Worm (Caenorhabditis elegans) whole organism, L4 larva: ENCODE results near the gene T26H5.14.

Source experiments
- D1046.2 ChIP-seq: fragments of 200-800 bp; sonication (Bioruptor generic); IDR thresholded peaks from 2 replicates; pipeline ENCODE4 v1.3.6; 2022; ENCODE audit warnings: missing genetic modification characterization, missing compliant biosample characterization
- F26F4.8 ChIP-seq: fragments of 200-800 bp; sonication (Bioruptor generic); conservative IDR thresholded peaks from 2 replicates; pipeline ENCODE4 v1.3.6; 2022; ENCODE audit warnings: missing genetic modification characterization, missing compliant biosample characterization
- F49E8.2 ChIP-seq: sonication (generic microtip); optimal IDR thresholded peaks from 2 replicates; lab custom pipeline; 2016; ENCODE audit warnings: missing compliant biosample characterization, mild to moderate bottlenecking, missing genetic modification characterization, borderline replicate concordance
- R02D3.7 ChIP-seq: fragments of 150-350 bp; sonication (generic microtip); optimal IDR thresholded peaks from 3 replicates; lab custom pipeline; 2014; ENCODE audit warnings: missing biosample characterization, missing genetic modification characterization
- T26A8.4 ChIP-seq: fragments of 200-800 bp; sonication (Bioruptor generic); IDR thresholded peaks from 2 replicates; pipeline ENCODE4 v1.3.6; 2022; ENCODE audit warnings: missing genetic modification characterization, missing compliant biosample characterization
- Y105C5A.15 ChIP-seq: fragments of 200-800 bp; sonication (Bioruptor generic); IDR thresholded peaks from 2 replicates; pipeline ENCODE4 v1.3.6; 2022; ENCODE audit warnings: missing genetic modification characterization, missing compliant biosample characterization
- Y48G9A.11 ChIP-seq: fragments of 200-800 bp; sonication (Bioruptor generic); IDR thresholded peaks from 2 replicates; pipeline ENCODE4 v1.3.6; 2022; ENCODE audit warnings: missing genetic modification reagents, missing genetic modification characterization, missing compliant biosample characterization
- Y75B8A.6 ChIP-seq: fragments of 200-800 bp; sonication (Bioruptor generic); IDR thresholded peaks from 2 replicates; pipeline ENCODE4 v1.3.6; 2022; ENCODE audit warnings: missing genetic modification reagents, missing genetic modification characterization, missing compliant biosample characterization
- ZK546.5 ChIP-seq, 2 experiments: sonication (generic microtip); optimal IDR thresholded peaks; 2 replicates each; lab custom pipeline; 2017; ENCODE audit warnings: missing biosample characterization in 2 of 2, missing genetic modification characterization in 2 of 2
- arid-1 ChIP-seq: fragments of 200-800 bp; sonication (Bioruptor generic); conservative IDR thresholded peaks from 2 replicates; pipeline ENCODE4 v1.3.6; 2022; ENCODE audit warnings: missing genetic modification reagents, missing genetic modification characterization, missing compliant biosample characterization
- ceh-20 ChIP-seq: fragments of 200-800 bp; sonication (Bioruptor generic); IDR thresholded peaks from 2 replicates; pipeline ENCODE4 v1.3.6; 2022; ENCODE audit warnings: missing genetic modification reagents, missing genetic modification characterization, missing compliant biosample characterization
- ceh-32 ChIP-seq: sonication (generic microtip); optimal IDR thresholded peaks from 2 replicates; lab custom pipeline; 2016; ENCODE audit warnings: mild to moderate bottlenecking, missing genetic modification characterization, missing compliant biosample characterization; ENCODE audit not compliant: poor library complexity
- ceh-44 ChIP-seq: fragments of 200-800 bp; sonication (Bioruptor generic); IDR thresholded peaks from 2 replicates; pipeline ENCODE4 v1.3.6; 2022; ENCODE audit warnings: missing genetic modification reagents, missing genetic modification characterization, missing compliant biosample characterization
- ceh-82 ChIP-seq: sonication (generic microtip); optimal IDR thresholded peaks from 2 replicates; lab custom pipeline; 2017; ENCODE audit warnings: missing biosample characterization, missing genetic modification characterization
- ctbp-1 ChIP-seq: fragments of 200-800 bp; sonication (Bioruptor generic); IDR thresholded peaks from 2 replicates; pipeline ENCODE4 v1.3.6; 2022; ENCODE audit warnings: missing genetic modification reagents, missing genetic modification characterization, missing compliant biosample characterization
- daf-19 ChIP-seq: fragments of 200-800 bp; sonication (Bioruptor generic); conservative IDR thresholded peaks from 2 replicates; pipeline ENCODE4 v1.3.6; 2022; ENCODE audit warnings: missing genetic modification characterization, missing compliant biosample characterization
- daf-8 ChIP-seq: fragments of 200-800 bp; sonication (Bioruptor generic); IDR thresholded peaks from 2 replicates; pipeline ENCODE4 v1.3.6; 2022; ENCODE audit warnings: missing genetic modification characterization, missing compliant biosample characterization
- dmd-6 ChIP-seq: fragments of 200-800 bp; sonication (Bioruptor generic); IDR thresholded peaks from 2 replicates; pipeline ENCODE4 v1.3.6; 2022; ENCODE audit warnings: missing genetic modification reagents, missing genetic modification characterization, missing compliant biosample characterization
- dmd-9 ChIP-seq: fragments of 200-800 bp; sonication (Bioruptor generic); IDR thresholded peaks from 2 replicates; pipeline ENCODE4 v1.3.6; 2022; ENCODE audit warnings: missing genetic modification reagents, missing genetic modification characterization, missing compliant biosample characterization
- dpl-1 ChIP-seq: fragments of 150-350 bp; optimal IDR thresholded peaks from 2 replicates; lab custom pipeline; 2014; ENCODE audit warnings: missing biosample characterization, missing genetic modification reagents, missing genetic modification characterization
- duxl-1 ChIP-seq: sonication (generic microtip); optimal IDR thresholded peaks from 2 replicates; lab custom pipeline; 2016; ENCODE audit warnings: mild to moderate bottlenecking, missing genetic modification characterization, moderate library complexity, missing compliant biosample characterization; ENCODE audit not compliant: poor library complexity
- egl-27 ChIP-seq: sonication (generic microtip); optimal IDR thresholded peaks from 3 replicates; lab custom pipeline; 2017; ENCODE audit warnings: missing biosample characterization, missing genetic modification reagents, missing genetic modification characterization
- fkh-10 ChIP-seq: fragments of 150-350 bp; optimal IDR thresholded peaks from 2 replicates; lab custom pipeline; 2014; ENCODE audit warnings: missing biosample characterization, missing genetic modification reagents, missing genetic modification characterization
- fos-1 ChIP-seq: fragments of 150-350 bp; optimal IDR thresholded peaks from 2 replicates; lab custom pipeline; 2014; ENCODE audit warnings: missing biosample characterization, missing genetic modification characterization
- jun-1 ChIP-seq: fragments of 150-350 bp; optimal IDR thresholded peaks from 2 replicates; lab custom pipeline; 2014; ENCODE audit warnings: missing biosample characterization, missing genetic modification reagents, missing genetic modification characterization
- lim-7 ChIP-seq: fragments of 200-800 bp; sonication (Bioruptor generic); IDR thresholded peaks from 2 replicates; pipeline ENCODE4 v1.3.6; 2022; ENCODE audit warnings: missing genetic modification characterization, missing compliant biosample characterization
- lin-1 ChIP-seq: fragments of 200-800 bp; sonication (Bioruptor generic); IDR thresholded peaks from 2 replicates; pipeline ENCODE4 v1.3.6; 2022; ENCODE audit warnings: missing genetic modification reagents, missing genetic modification characterization, missing compliant biosample characterization
- lin-15B ChIP-seq: fragments of 150-350 bp; sonication (generic microtip); optimal IDR thresholded peaks from 3 replicates; lab custom pipeline; 2014; ENCODE audit warnings: missing biosample characterization, missing genetic modification characterization
- lin-38 ChIP-seq: fragments of 200-800 bp; sonication (Bioruptor generic); IDR thresholded peaks from 2 replicates; pipeline ENCODE4 v1.3.6; 2022; ENCODE audit warnings: missing genetic modification reagents, missing genetic modification characterization, missing compliant biosample characterization
- lsy-2 ChIP-seq, 2 experiments: fragments of 150-350 bp in 1 of 2; sonication (generic microtip) in 1 of 2; optimal IDR thresholded peaks; 2 replicates each; lab custom pipeline; 2014 to 2017; ENCODE audit warnings: missing biosample characterization in 2 of 2, missing genetic modification characterization in 2 of 2
- mxl-3 ChIP-seq: fragments of 200-800 bp; sonication (Bioruptor generic); optimal IDR thresholded peaks from 2 replicates; lab custom pipeline; 2018; ENCODE audit warnings: mild to moderate bottlenecking, missing genetic modification characterization, missing compliant biosample characterization
- nhr-102 ChIP-seq: sonication (generic microtip); optimal IDR thresholded peaks from 2 replicates; lab custom pipeline; 2016; ENCODE audit warnings: mild to moderate bottlenecking, missing genetic modification characterization, moderate library complexity, missing compliant biosample characterization
- nhr-11 ChIP-seq: fragments of 150-350 bp; optimal IDR thresholded peaks from 2 replicates; lab custom pipeline; 2014; ENCODE audit warnings: missing biosample characterization, missing genetic modification characterization
- nhr-237 ChIP-seq: sonication (generic microtip); optimal IDR thresholded peaks from 2 replicates; lab custom pipeline; 2017; ENCODE audit warnings: missing biosample characterization, missing genetic modification characterization
- nhr-28 ChIP-seq: fragments of 150-350 bp; optimal IDR thresholded peaks from 2 replicates; lab custom pipeline; 2014; ENCODE audit warnings: missing biosample characterization, missing genetic modification characterization
- nhr-41 ChIP-seq: fragments of 200-800 bp; sonication (Bioruptor generic); IDR thresholded peaks from 2 replicates; pipeline ENCODE4 v1.3.6; 2022; ENCODE audit warnings: missing genetic modification reagents, missing genetic modification characterization, missing compliant biosample characterization
- nhr-6 ChIP-seq: fragments of 150-350 bp; optimal IDR thresholded peaks from 2 replicates; lab custom pipeline; 2014; ENCODE audit warnings: missing biosample characterization, missing genetic modification characterization
- nhr-77 ChIP-seq: fragments of 150-350 bp; optimal IDR thresholded peaks from 2 replicates; lab custom pipeline; 2014; ENCODE audit warnings: missing biosample characterization, missing genetic modification characterization
- pha-4 ChIP-seq, 2 experiments: fragments of 150-350 bp in 1 of 2; fragments of 200-800 bp in 1 of 2; sonication (Bioruptor generic) in 1 of 2; IDR thresholded peaks in 1 of 2; optimal IDR thresholded peaks in 1 of 2; 2 replicates each; pipeline versions ENCODE4 v1.3.6 to Lab custom; 2014 to 2022; ENCODE audit warnings: missing genetic modification characterization in 2 of 2, missing genetic modification reagents in 2 of 2, missing biosample characterization in 1 of 2, missing compliant biosample characterization in 1 of 2
- php-3 ChIP-seq: fragments of 200-800 bp; sonication (Bioruptor generic); IDR thresholded peaks from 2 replicates; pipeline ENCODE4 v1.3.6; 2022; ENCODE audit warnings: missing genetic modification reagents, missing genetic modification characterization, missing compliant biosample characterization
- saeg-2 ChIP-seq: fragments of 200-800 bp; sonication (Bioruptor generic); IDR thresholded peaks from 2 replicates; pipeline ENCODE4 v1.3.6; 2022; ENCODE audit warnings: missing genetic modification reagents, missing genetic modification characterization, missing compliant biosample characterization
- set-16 ChIP-seq: fragments of 200-800 bp; sonication (Bioruptor generic); IDR thresholded peaks from 2 replicates; pipeline ENCODE4 v1.3.6; 2022; ENCODE audit warnings: missing genetic modification reagents, missing genetic modification characterization, missing compliant biosample characterization
- snpc-1.2 ChIP-seq: fragments of 200-800 bp; sonication (Bioruptor generic); IDR thresholded peaks from 2 replicates; pipeline ENCODE4 v1.3.6; 2022; ENCODE audit warnings: missing genetic modification reagents, missing genetic modification characterization, missing compliant biosample characterization
- tra-1 ChIP-seq: fragments of 200-800 bp; sonication (Bioruptor generic); IDR thresholded peaks from 2 replicates; pipeline ENCODE4 v1.3.6; 2022; ENCODE audit warnings: missing genetic modification reagents, missing genetic modification characterization, missing compliant biosample characterization
- unc-130 ChIP-seq: sonication (generic microtip); optimal IDR thresholded peaks from 2 replicates; lab custom pipeline; 2016; ENCODE audit warnings: missing genetic modification reagents, missing genetic modification characterization, missing compliant biosample characterization
- zag-1 ChIP-seq: fragments of 150-350 bp; optimal IDR thresholded peaks from 2 replicates; lab custom pipeline; 2014; ENCODE audit warnings: missing biosample characterization, missing genetic modification characterization
- zfp-3 ChIP-seq: fragments of 200-800 bp; sonication (Bioruptor generic); conservative IDR thresholded peaks from 2 replicates; pipeline ENCODE4 v1.3.6; 2022; ENCODE audit warnings: missing genetic modification reagents, missing genetic modification characterization, missing compliant biosample characterization
- zip-11 ChIP-seq: fragments of 200-800 bp; sonication (Bioruptor generic); IDR thresholded peaks from 2 replicates; pipeline ENCODE4 v1.3.6; 2022; ENCODE audit warnings: missing genetic modification characterization, missing compliant biosample characterization
- ztf-11 ChIP-seq: fragments of 150-350 bp; optimal IDR thresholded peaks from 2 replicates; lab custom pipeline; 2014; ENCODE audit warnings: missing biosample characterization, missing genetic modification characterization
- ztf-7 ChIP-seq: fragments of 150-350 bp; optimal IDR thresholded peaks from 2 replicates; lab custom pipeline; 2014; ENCODE audit warnings: missing biosample characterization, missing genetic modification characterization

Gene T26H5.14

ce11 chrV:15465032-15465727 is 16.2 kb downstream of the T26H5.14 start, which contains the start of gene pqn-71 (continued):
- TF ChIP-seq nhr-77 (tag; lab: Kevin White, UChicago) (no peak), lin-1 (GFP tag; lab: Robert Waterston, UW) (peak; percentile 92), nhr-41 (GFP tag; lab: Robert Waterston, UW) (peak; percentile 91), duxl-1 (tag; lab: Kevin White, UChicago) (peak; percentile 92), snpc-1.2 (GFP tag; lab: Robert Waterston, UW) (peak; percentile 92), Y48G9A.11 (GFP tag; lab: Robert Waterston, UW) (peak; percentile 92), Y75B8A.6 (peak; percentile 91), saeg-2 (GFP tag; lab: Robert Waterston, UW) (peak; percentile 92), lim-7 (GFP tag; lab: Robert Waterston, UW) (peak; percentile 92), tra-1 (GFP tag; lab: Robert Waterston, UW) (peak; percentile 97), unc-130 (GFP tag; lab: Kevin White, UChicago) (peak; percentile 93), R02D3.7 (tag; lab: Kevin White, UChicago) (no peak), ceh-32 (tag; lab: Kevin White, UChicago) (peak; percentile 74), nhr-6 (tag; lab: Kevin White, UChicago) (peak; percentile 51), ztf-11 (no peak), daf-8 (GFP tag; lab: Robert Waterston, UW) (peak; percentile 63; the same call in 1 of the 2 replicates), dpl-1 (GFP tag; lab: Kevin White, UChicago) (peak; percentile 66), D1046.2 (GFP tag; lab: Robert Waterston, UW) (peak; percentile 93), Y105C5A.15 (GFP tag; lab: Robert Waterston, UW) (peak; percentile 97), lsy-2 (tag; optimal IDR thresholded peaks at IDR 0.05; lab: Kevin White, UChicago) (no peak), fkh-10 (GFP tag; lab: Kevin White, UChicago) (peak; percentile 52), T26A8.4 (GFP tag; lab: Robert Waterston, UW) (peak; percentile 95), set-16 (GFP tag; lab: Robert Waterston, UW) (peak; percentile 63; the same call in 1 of the 2 replicates), php-3 (GFP tag; lab: Robert Waterston, UW) (peak; percentile 80), ztf-7 (tag; lab: Kevin White, UChicago) (no peak), F26F4.8 (peak; percentile 97), dmd-6 (GFP tag; lab: Robert Waterston, UW) (peak; percentile 94), lin-38 (GFP tag; lab: Robert Waterston, UW) (peak; percentile 89), ZK546.5 (tag; optimal IDR thresholded peaks at IDR 0.05; lab: Kevin White, UChicago) (no peak), mxl-3 (peak; percentile 76), zfp-3 (peak; percentile 90), nhr-11 (peak; percentile 64), zip-11 (GFP tag; lab: Robert Waterston, UW) (peak; percentile 85; the same call in 1 of the 2 replicates), egl-27 (tag; lab: Kevin White, UChicago) (no peak), F49E8.2 (peak; percentile 91), lin-15B (tag; lab: Kevin White, UChicago) (no peak), daf-19 (GFP tag; lab: Robert Waterston, UW) (peak; percentile 82; the same call in 1 of the 2 replicates), jun-1 (tag; lab: Kevin White, UChicago) (peak; percentile 75), pha-4 (GFP tag; IDR thresholded peaks at IDR 0.05; lab: Robert Waterston, UW) (no peak; the same call in none of the 2 replicates), pha-4 (tag; optimal IDR thresholded peaks at IDR 0.05; lab: Kevin White, UChicago) (peak; percentile 53), ceh-44 (GFP tag; lab: Robert Waterston, UW) (peak; percentile 93), nhr-28 (tag; lab: Kevin White, UChicago) (peak; percentile 74), nhr-102 (tag; lab: Kevin White, UChicago) (no peak), ctbp-1 (GFP tag; lab: Robert Waterston, UW) (peak; percentile 94), dmd-9 (GFP tag; lab: Robert Waterston, UW) (peak; percentile 95), nhr-237 (tag; lab: Kevin White, UChicago) (peak; percentile 46), fos-1 (tag; lab: Kevin White, UChicago) (no peak), arid-1 (GFP tag; lab: Robert Waterston, UW) (peak; percentile 92), zag-1 (tag; lab: Kevin White, UChicago) (no peak), ceh-20 (GFP tag; lab: Robert Waterston, UW) (peak; percentile 89), ceh-82 (tag; lab: Kevin White, UChicago) (no peak)
